Fruit fly (Drosophila melanogaster): ENCODE measurements around the gene CG18549.

Gene CG18549

DNA sequence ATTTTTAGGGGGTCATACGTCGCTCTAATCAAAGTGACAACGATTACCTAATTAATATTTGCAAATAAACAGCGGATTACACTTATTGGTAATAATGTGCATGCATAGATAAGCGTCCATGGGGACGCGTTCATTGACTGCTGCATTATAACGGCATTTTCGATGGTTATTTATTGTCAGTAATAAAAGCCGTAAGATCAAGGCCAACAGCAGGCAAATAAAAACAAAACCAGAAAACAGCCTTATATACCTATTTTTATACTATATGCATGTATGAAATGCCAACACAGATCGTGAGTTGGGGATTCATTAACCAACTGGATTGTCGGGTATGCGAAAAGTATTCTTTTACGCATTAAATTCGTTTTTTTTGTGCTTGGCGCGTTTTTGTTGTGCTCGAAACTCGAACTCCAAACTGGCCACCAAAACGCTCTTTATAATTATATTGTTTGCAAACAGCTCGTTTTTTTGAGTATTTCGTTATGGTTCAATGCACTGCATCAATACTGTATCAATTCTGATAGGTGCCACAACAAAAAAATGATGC is 1.7 kb downstream of the CG18549 start (continued):
- TF ChIP-seq CG31388 (GFP tag; optimal IDR thresholded peaks at IDR 0.05) (no peak), ewg (GFP tag; optimal IDR thresholded peaks at IDR 0.05) (no peak), ind (GFP tag; optimal IDR thresholded peaks at IDR 0.05) (no peak), CG17186 (GFP tag; optimal IDR thresholded peaks at IDR 0.05) (no peak), CG34224 (GFP tag; IDR thresholded peaks at IDR 0.05; ENCODE audit: partially characterized antibody) (no peak), CG18619 (GFP tag; optimal IDR thresholded peaks at IDR 0.05) (no peak), chinmo (GFP tag; IDR thresholded peaks at IDR 0.05; ENCODE audit: partially characterized antibody) (peak; percentile 83; the same call in 2 of the 4 replicates)

DNA sequence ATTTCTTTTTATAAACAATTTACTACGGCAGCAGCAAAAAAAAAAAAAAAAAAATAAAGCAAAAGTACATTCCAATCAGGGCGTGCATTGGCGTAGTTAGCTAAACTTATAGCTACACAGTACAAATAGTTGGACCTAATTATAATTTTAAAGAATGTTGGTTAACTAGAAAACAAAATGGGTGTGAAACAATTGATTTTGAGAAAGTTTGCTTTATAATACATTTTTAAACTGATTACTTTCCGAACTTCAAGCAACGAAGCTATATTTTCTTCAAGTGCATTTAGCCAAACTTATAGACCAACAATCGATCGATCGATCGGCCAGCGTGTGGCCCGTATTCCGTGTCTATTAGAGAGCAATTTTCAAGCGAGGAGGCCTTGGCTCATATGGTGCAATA is 2.3 kb downstream of the CG18549 start:
- TF ChIP-seq CG7839 (tag; optimal IDR thresholded peaks at IDR 0.05) (peak; percentile 58), chif (GFP tag; optimal IDR thresholded peaks at IDR 0.05) (peak in 1 of 2 experiments; percentile 16), Ptx1 (GFP tag; IDR thresholded peaks at IDR 0.05) (peak; percentile 56), grau (tag; optimal IDR thresholded peaks at IDR 0.05) (peak; percentile 52), pum (GFP tag; optimal IDR thresholded peaks at IDR 0.05) (peak; percentile 17), CG10321 (GFP tag; IDR thresholded peaks at IDR 0.05) (no peak), fru (optimal IDR thresholded peaks at IDR 0.05) (no peak), Hr3 (GFP tag; optimal IDR thresholded peaks at IDR 0.05) (peak; percentile 18), Ssrp (tag; optimal IDR thresholded peaks at IDR 0.05) (peak; percentile 4), nmo (GFP tag; optimal IDR thresholded peaks at IDR 0.05) (peak; percentile 27), tio (GFP tag; optimal IDR thresholded peaks at IDR 0.05) (no peak), esg (GFP tag; conservative IDR thresholded peaks at IDR 0.05) (peak; percentile 39; the same call in 1 of the 2 replicates), CG17328 (GFP tag; IDR thresholded peaks at IDR 0.05) (peak; percentile 47; the same call in 1 of the 2 replicates), Usf (GFP tag; optimal IDR thresholded peaks at IDR 0.05) (no peak), CG16863 (GFP tag; optimal IDR thresholded peaks at IDR 0.05) (peak; percentile 25), ewg (GFP tag; optimal IDR thresholded peaks at IDR 0.05) (no peak), CG33213 (GFP tag; optimal IDR thresholded peaks at IDR 0.05) (no peak), CG12769 (tag; optimal IDR thresholded peaks at IDR 0.05) (peak; percentile 43), CTCF (GFP tag; optimal IDR thresholded peaks at IDR 0.05) (no peak), az2 (GFP tag; optimal IDR thresholded peaks at IDR 0.05) (peak; percentile 36), CG5245 (GFP tag; optimal IDR thresholded peaks at IDR 0.05) (peak; percentile 9), D19A (tag; optimal IDR thresholded peaks at IDR 0.05) (no peak), unc-4 (GFP tag; IDR thresholded peaks at IDR 0.05; ENCODE audit: partially characterized antibody) (no peak), CG13894 (tag; optimal IDR thresholded peaks at IDR 0.05) (no peak), cwo (GFP tag; optimal IDR thresholded peaks at IDR 0.05) (no peak), sisA (GFP tag; IDR thresholded peaks at IDR 0.05) (0 out of 2 replicates have a peak, but pooled peaks have one; percentile 31), CG13287 (GFP tag; IDR thresholded peaks at IDR 0.05; ENCODE audit: partially characterized antibody) (no peak), Rfx (GFP tag; IDR thresholded peaks at IDR 0.05) (peak; percentile 23; the same call in 1 of the 2 replicates), CG12071 (GFP tag; optimal IDR thresholded peaks at IDR 0.05) (peak; percentile 9), sens (GFP tag) (peak; percentile 77), CG11085 (GFP tag; IDR thresholded peaks at IDR 0.05) (no peak), CG13424 (tag; optimal IDR thresholded peaks at IDR 0.05) (peak; percentile 51), lab (GFP tag; optimal IDR thresholded peaks at IDR 0.05) (no peak), CG15514 (GFP tag; optimal IDR thresholded peaks at IDR 0.05) (no peak), Xbp1 (GFP tag; optimal IDR thresholded peaks at IDR 0.05) (peak; percentile 7), CG34422 (GFP tag; IDR thresholded peaks at IDR 0.05) (no peak), Med (GFP tag) (peak; percentile 80), Ada2b (GFP tag; IDR thresholded peaks at IDR 0.05) (peak; percentile 31; the same call in 1 of the 2 replicates), ems (GFP tag; optimal IDR thresholded peaks at IDR 0.05) (peak; percentile 4), CG13296 (GFP tag; optimal IDR thresholded peaks at IDR 0.05) (peak; percentile 12), pan (optimal IDR thresholded peaks at IDR 0.05) (no peak), pan (GFP tag; optimal IDR thresholded peaks at IDR 0.05 in 1 of 2, IDR thresholded peaks at IDR 0.05 in 1 of 2) (peak in 1 of 2 experiments; percentile 67), CG2116 (GFP tag; optimal IDR thresholded peaks at IDR 0.05) (no peak)

Data from whole organism, embryonic.